Worm (Caenorhabditis elegans): ENCODE results near the gene srbc-7.
A peak's percentile ranks its signal among the peaks of the same experiment; 100 is the strongest.

The srbc-7 gene

DNA sequence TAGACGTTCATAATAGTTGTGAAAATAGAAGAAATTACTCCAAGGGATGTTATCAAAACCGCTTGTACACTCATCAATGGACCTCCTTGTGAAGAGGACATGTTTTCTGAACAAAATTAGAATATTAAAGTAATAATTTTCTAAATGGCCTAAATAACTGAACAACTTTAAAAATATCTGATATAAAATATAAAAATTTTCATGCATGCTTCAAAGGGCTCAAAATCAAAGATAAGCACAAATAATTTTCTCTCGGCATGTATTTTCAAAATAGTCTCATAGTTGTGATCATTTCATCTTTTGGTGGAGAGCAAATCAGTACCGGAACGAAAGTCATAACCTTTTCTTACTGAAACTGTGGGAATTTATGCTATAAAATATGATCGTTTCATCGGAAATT, 2.4 kb downstream of the srbc-7 start, which contains the start of gene srbc-8:
TSS of gene srbc-8 (minus strand) at position 101 of the 400 bp plus-strand sequence.
- TF ChIP-seq T22C8.4 (GFP tag; IDR thresholded peaks at IDR 0.05) (no peak), med-1 (GFP tag; optimal IDR thresholded peaks at IDR 0.05; ENCODE audit: insufficient read depth) (no peak), ref-1 (GFP tag; conservative IDR thresholded peaks at IDR 0.05) (no peak), klf-2 (GFP tag; conservative IDR thresholded peaks at IDR 0.05) (no peak), ztf-23 (GFP tag; IDR thresholded peaks at IDR 0.05) (no peak)

DNA sequence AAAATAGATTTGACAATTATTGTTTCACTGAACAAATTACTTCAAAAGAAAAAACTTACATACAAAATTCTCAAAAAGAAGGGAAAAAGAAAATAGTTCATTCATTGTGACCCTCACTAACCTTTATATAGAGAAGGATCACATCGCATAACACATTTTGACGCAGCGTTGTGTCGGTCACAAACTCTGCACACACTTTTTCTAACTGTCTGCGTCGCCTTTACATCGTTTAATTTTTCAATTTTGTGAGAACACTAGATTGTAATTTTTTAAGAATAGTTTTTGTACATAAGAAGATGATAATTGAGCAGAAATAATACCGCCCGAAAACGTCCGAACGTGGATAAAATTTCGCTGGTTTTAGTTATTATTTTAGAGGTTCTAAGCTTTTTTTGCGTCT, 6.5 kb downstream of the srbc-7 start, which contains the start of gene C18B10.6:
TSS of gene C18B10.6 (minus strand) at position 101 of the 400 bp plus-strand sequence.
- TF ChIP-seq med-1 (GFP tag; optimal IDR thresholded peaks at IDR 0.05; ENCODE audit: insufficient read depth) (no peak), T22C8.4 (GFP tag; IDR thresholded peaks at IDR 0.05) (no peak), cog-1 (tag; optimal IDR thresholded peaks at IDR 0.05) (no peak), ztf-29 (GFP tag; IDR thresholded peaks at IDR 0.05) (no peak), tab-1 (GFP tag; IDR thresholded peaks at IDR 0.05) (no peak), klf-2 (GFP tag; conservative IDR thresholded peaks at IDR 0.05) (no peak), ref-1 (GFP tag; conservative IDR thresholded peaks at IDR 0.05) (no peak), flt-1 (GFP tag; IDR thresholded peaks at IDR 0.05) (no peak), ztf-23 (GFP tag; IDR thresholded peaks at IDR 0.05) (no peak)

DNA sequence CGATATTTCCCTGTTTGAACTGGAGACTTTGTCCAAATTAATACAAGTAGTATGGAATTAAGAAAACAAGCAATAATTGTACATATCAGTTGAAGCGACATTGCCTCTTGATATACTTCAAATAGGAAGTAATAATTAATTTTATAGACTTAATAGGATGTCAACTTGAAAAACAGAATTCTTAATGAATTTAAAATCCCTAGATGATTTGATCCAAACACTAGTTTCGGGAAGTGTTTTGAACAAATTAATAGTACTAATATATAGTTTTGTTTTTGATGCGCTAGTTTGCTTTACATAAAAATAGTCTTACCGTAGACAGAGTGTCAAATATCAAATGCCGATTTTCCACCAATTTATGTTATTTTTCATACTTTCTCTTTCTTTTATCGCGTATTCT, 9.0 kb downstream of the srbc-7 start, which contains the start of gene str-190:
TSS of gene str-190 (minus strand) at position 101 of the 400 bp plus-strand sequence.
- TF ChIP-seq ref-1 (GFP tag; conservative IDR thresholded peaks at IDR 0.05): no peak
- no peak for TF ChIP-seq tab-1 (GFP tag; IDR thresholded peaks at IDR 0.05)
- no peak for TF ChIP-seq ztf-23 (GFP tag; IDR thresholded peaks at IDR 0.05)
- no peak for TF ChIP-seq med-1 (GFP tag; optimal IDR thresholded peaks at IDR 0.05; ENCODE audit: insufficient read depth)

DNA sequence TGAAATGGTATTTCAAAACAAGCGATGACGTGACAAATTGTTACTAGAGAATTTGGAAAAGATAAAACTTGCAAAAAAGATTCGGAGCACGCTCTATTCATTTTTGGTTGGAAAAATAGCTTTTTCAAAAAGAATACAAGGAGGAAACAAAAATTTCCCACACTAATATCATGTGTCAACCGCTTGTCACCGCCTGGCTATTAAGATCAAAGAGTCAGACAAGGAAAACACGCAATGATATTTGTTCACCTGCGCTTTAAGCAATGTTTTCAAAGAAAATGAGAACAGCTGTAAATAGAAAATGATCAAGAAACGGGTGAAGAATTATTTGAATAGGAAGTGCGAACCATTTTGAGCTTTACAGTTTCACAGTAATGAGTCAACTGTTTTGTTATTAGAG, 10.7 kb downstream of the srbc-7 start, which contains the start of gene srh-125:
TSS of gene srh-125 (minus strand) at position 101 of the 400 bp plus-strand sequence.
- no peak for TF ChIP-seq cog-1 (tag; optimal IDR thresholded peaks at IDR 0.05)
- TF ChIP-seq T22C8.4 (GFP tag; IDR thresholded peaks at IDR 0.05): no peak
- no peak for TF ChIP-seq ztf-29 (GFP tag; IDR thresholded peaks at IDR 0.05)
- no peak for TF ChIP-seq klf-2 (GFP tag; conservative IDR thresholded peaks at IDR 0.05)
- no peak for TF ChIP-seq ref-1 (GFP tag; conservative IDR thresholded peaks at IDR 0.05)
- no peak for TF ChIP-seq ztf-23 (GFP tag; IDR thresholded peaks at IDR 0.05)
- TF ChIP-seq flt-1 (GFP tag; IDR thresholded peaks at IDR 0.05): no peak
- no peak for TF ChIP-seq med-1 (GFP tag; optimal IDR thresholded peaks at IDR 0.05; ENCODE audit: insufficient read depth)
- TF ChIP-seq tab-1 (GFP tag; IDR thresholded peaks at IDR 0.05): no peak

DNA sequence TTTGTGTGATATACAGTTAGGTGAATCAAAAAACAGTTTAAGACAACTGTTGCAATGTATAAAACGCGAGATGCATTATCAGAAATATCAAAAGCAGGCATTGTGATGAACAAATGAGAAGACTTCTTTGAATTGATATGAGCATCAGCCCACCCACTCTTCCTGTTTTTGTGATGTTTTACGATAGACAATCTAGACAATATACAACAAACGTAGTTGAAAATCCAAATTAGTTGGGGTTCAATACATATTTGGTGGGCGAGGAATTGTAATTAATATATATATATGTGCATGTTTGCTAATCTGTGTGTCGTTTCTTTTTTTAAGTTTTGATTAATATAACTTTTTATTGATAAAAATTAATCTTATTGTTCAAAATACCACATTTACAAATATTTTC, 14.6 kb downstream of the srbc-7 start, which contains the start of gene str-28:
TSS of gene str-28 (minus strand) at position 101 of the 400 bp plus-strand sequence.
- TF ChIP-seq ref-1 (GFP tag; conservative IDR thresholded peaks at IDR 0.05) (no peak), flt-1 (GFP tag; IDR thresholded peaks at IDR 0.05) (no peak), cog-1 (tag; optimal IDR thresholded peaks at IDR 0.05) (no peak), ztf-29 (GFP tag; IDR thresholded peaks at IDR 0.05) (no peak), ztf-23 (GFP tag; IDR thresholded peaks at IDR 0.05) (no peak), med-1 (GFP tag; optimal IDR thresholded peaks at IDR 0.05; ENCODE audit: insufficient read depth) (no peak), T22C8.4 (GFP tag; IDR thresholded peaks at IDR 0.05) (no peak), klf-2 (GFP tag; conservative IDR thresholded peaks at IDR 0.05) (no peak), tab-1 (GFP tag; IDR thresholded peaks at IDR 0.05) (no peak)

DNA sequence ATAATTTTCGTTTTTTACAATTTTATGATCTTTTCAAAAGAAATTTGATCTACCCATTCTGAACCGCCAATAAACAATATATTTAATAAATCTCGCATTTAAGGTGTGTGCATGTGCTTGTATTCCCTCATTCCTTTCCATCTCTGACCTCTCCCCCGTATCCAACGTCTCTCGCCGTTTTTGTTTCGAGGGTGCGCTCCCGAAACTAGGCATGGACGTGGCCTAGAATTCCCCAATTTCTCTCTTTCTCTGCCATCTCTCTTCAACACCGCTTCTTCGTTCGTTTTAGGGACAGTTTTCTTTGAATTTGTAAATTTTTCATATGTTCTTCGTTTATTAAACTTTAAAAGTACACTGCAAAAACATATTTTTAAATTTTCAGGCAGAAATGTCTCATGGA, 21.9 kb downstream of the srbc-7 start, which contains the start of gene F25E5.1:
TSS of gene F25E5.1 (plus strand) at position 376 of the 400 bp plus-strand sequence.
- TF ChIP-seq ref-1 (GFP tag; conservative IDR thresholded peaks at IDR 0.05) (no peak), cog-1 (tag; optimal IDR thresholded peaks at IDR 0.05) (peak; percentile 27), klf-2 (GFP tag; conservative IDR thresholded peaks at IDR 0.05) (no peak), T22C8.4 (GFP tag; IDR thresholded peaks at IDR 0.05) (no peak), ztf-23 (GFP tag; IDR thresholded peaks at IDR 0.05) (0 out of 2 replicates have a peak, but pooled peaks have one; percentile 57)

DNA sequence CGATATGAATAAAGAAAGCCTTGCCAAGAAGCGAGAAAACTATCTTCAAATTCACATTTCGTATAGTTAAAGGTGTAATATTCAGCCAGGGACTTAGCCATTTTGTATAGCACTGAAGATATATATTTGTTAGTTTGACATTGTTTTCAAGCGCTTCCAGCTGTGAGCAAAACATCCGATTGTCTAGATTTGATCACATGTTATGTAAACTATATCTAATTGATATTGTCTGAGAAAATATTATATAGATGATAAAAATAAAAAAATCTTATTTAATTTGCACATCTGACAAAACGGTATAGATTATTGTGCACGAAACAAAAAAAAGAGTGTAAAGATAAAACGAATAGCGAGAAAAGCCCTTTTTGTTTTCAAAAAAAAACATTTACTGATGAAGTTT, 22.7 kb downstream of the srbc-7 start, which contains the start of gene srh-89:
TSS of gene srh-89 (minus strand) at position 101 of the 400 bp plus-strand sequence.
- TF ChIP-seq T22C8.4 (GFP tag; IDR thresholded peaks at IDR 0.05): no peak
- no peak for TF ChIP-seq ztf-23 (GFP tag; IDR thresholded peaks at IDR 0.05)
- no peak for TF ChIP-seq ztf-29 (GFP tag; IDR thresholded peaks at IDR 0.05)
- TF ChIP-seq ref-1 (GFP tag; conservative IDR thresholded peaks at IDR 0.05): no peak
- no peak for TF ChIP-seq flt-1 (GFP tag; IDR thresholded peaks at IDR 0.05)
- TF ChIP-seq med-1 (GFP tag; optimal IDR thresholded peaks at IDR 0.05; ENCODE audit: insufficient read depth): no peak
- TF ChIP-seq cog-1 (tag; optimal IDR thresholded peaks at IDR 0.05): no peak
- no peak for TF ChIP-seq klf-2 (GFP tag; conservative IDR thresholded peaks at IDR 0.05)
- TF ChIP-seq tab-1 (GFP tag; IDR thresholded peaks at IDR 0.05): no peak

DNA sequence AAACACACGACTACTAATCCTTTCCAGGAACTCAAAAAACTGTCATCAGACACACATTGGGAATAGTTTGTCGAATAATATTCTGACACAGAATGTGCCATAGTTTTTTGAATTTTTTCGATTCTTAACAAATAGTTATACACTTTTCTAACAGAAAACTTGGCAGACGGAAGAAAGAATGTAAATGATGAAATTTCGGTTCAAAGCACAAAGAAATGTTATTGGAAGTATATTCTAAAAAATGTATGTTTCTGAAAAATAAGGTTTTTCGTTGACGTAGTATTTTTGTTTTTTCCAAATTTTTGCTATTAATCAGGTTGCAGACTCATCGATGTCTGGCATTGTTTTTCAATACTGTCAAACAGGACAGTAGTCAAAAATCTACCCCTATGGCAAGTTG, 26.5 kb downstream of the srbc-7 start, which contains the start of gene srh-92:
TSS of gene srh-92 (minus strand) at position 101 of the 400 bp plus-strand sequence.
- no peak for TF ChIP-seq flt-1 (GFP tag; IDR thresholded peaks at IDR 0.05)
- no peak for TF ChIP-seq ztf-23 (GFP tag; IDR thresholded peaks at IDR 0.05)
- TF ChIP-seq ref-1 (GFP tag; conservative IDR thresholded peaks at IDR 0.05): no peak
- no peak for TF ChIP-seq tab-1 (GFP tag; IDR thresholded peaks at IDR 0.05)
- TF ChIP-seq T22C8.4 (GFP tag; IDR thresholded peaks at IDR 0.05): no peak
- no peak for TF ChIP-seq klf-2 (GFP tag; conservative IDR thresholded peaks at IDR 0.05)
- TF ChIP-seq ztf-29 (GFP tag; IDR thresholded peaks at IDR 0.05): no peak
- no peak for TF ChIP-seq cog-1 (tag; optimal IDR thresholded peaks at IDR 0.05)
- TF ChIP-seq med-1 (GFP tag; optimal IDR thresholded peaks at IDR 0.05; ENCODE audit: insufficient read depth): no peak

DNA sequence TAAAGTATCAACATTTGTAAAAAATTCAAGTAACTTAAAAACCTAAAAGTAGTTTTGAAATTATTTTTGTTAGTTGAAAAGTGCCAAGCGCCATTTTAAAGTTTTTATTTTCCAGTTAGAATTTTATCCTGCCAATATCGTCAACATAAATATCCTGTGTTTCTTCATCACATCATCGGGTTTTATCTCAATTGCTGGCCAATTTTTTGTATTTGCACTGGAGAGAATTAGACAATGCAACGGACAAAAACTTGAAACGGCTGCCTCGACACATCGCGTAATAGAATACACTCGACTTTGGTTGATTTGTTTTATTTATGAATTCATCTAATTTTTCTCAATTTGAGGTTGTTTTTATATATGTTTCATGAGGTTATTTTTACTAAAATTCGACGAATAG, 32.4 kb downstream of the srbc-7 start, which contains the start of gene F25E5.2:
TSS of gene F25E5.2 (plus strand) at position 301 of the 400 bp plus-strand sequence.
- TF ChIP-seq tab-1 (GFP tag; IDR thresholded peaks at IDR 0.05) (no peak), ztf-29 (GFP tag; IDR thresholded peaks at IDR 0.05) (no peak), med-1 (GFP tag; optimal IDR thresholded peaks at IDR 0.05; ENCODE audit: insufficient read depth) (no peak), klf-2 (GFP tag; conservative IDR thresholded peaks at IDR 0.05) (no peak), cog-1 (tag; optimal IDR thresholded peaks at IDR 0.05) (no peak), flt-1 (GFP tag; IDR thresholded peaks at IDR 0.05) (no peak), T22C8.4 (GFP tag; IDR thresholded peaks at IDR 0.05) (no peak), ref-1 (GFP tag; conservative IDR thresholded peaks at IDR 0.05) (no peak), ztf-23 (GFP tag; IDR thresholded peaks at IDR 0.05) (no peak)

DNA sequence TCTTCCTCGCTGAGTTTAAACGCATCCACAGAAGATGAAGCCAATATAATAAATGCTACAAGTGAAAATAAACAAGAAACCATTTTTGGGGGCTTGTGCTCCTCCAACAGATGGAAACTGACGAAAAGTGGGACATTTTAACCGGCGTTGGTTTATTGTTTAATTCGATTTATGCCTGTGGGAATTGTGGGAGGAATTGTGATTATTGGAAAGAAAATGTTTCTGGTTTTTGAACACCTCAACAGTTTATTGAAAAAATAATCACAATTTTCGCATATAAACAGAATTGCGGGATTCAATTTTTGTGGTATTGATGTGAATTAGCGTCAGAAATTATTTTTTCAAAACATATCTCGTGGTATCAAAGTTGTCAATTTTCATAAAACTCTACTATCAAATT, 33.2 kb downstream of the srbc-7 start, which contains the start of gene try-8:
TSS of gene try-8 (minus strand) at position 101 of the 400 bp plus-strand sequence.
- TF ChIP-seq ref-1 (GFP tag; conservative IDR thresholded peaks at IDR 0.05) (no peak), cog-1 (tag; optimal IDR thresholded peaks at IDR 0.05) (no peak), tab-1 (GFP tag; IDR thresholded peaks at IDR 0.05) (no peak), ztf-23 (GFP tag; IDR thresholded peaks at IDR 0.05) (no peak), flt-1 (GFP tag; IDR thresholded peaks at IDR 0.05) (no peak), T22C8.4 (GFP tag; IDR thresholded peaks at IDR 0.05) (no peak), ztf-29 (GFP tag; IDR thresholded peaks at IDR 0.05) (no peak), klf-2 (GFP tag; conservative IDR thresholded peaks at IDR 0.05) (no peak), med-1 (GFP tag; optimal IDR thresholded peaks at IDR 0.05; ENCODE audit: insufficient read depth) (no peak)

Data from whole organism, midembryonic.